Fruit fly (Drosophila melanogaster): Measurements from ENCODE around the gene CG8915.

Gene CG8915

dm6 chrX:17289225-17289624, 44.4 kb upstream of the CG8915 start:
- TF ChIP-seq CG13204 (GFP tag; optimal IDR thresholded peaks at IDR 0.05), result no peak
- no peak for TF ChIP-seq CG8159 (tag; optimal IDR thresholded peaks at IDR 0.05)
- no peak for TF ChIP-seq CG12605 (GFP tag; IDR thresholded peaks at IDR 0.05)
- TF ChIP-seq gl (tag; optimal IDR thresholded peaks at IDR 0.05), result no peak
- TF ChIP-seq EcR (GFP tag; optimal IDR thresholded peaks at IDR 0.05), result no peak

dm6 chrX:17285069-17285468, 40.3 kb upstream of the CG8915 start:
- TF ChIP-seq Pif1B (GFP tag; optimal IDR thresholded peaks at IDR 0.05) (no peak), CG14655 (GFP tag; optimal IDR thresholded peaks at IDR 0.05) (no peak)

- TF ChIP-seq gl (tag; optimal IDR thresholded peaks at IDR 0.05) (no peak), rn (GFP tag; IDR thresholded peaks at IDR 0.05) (no peak), CG15710 (tag; optimal IDR thresholded peaks at IDR 0.05) (no peak), CG34367 (tag; optimal IDR thresholded peaks at IDR 0.05) (no peak), CG10348 (GFP tag; IDR thresholded peaks at IDR 0.05) (no peak), Pif1A (GFP tag; optimal IDR thresholded peaks at IDR 0.05) (no peak), fd96Ca (GFP tag; IDR thresholded peaks at IDR 0.05) (no peak), CG13204 (GFP tag; optimal IDR thresholded peaks at IDR 0.05) (no peak), Snoo (tag; optimal IDR thresholded peaks at IDR 0.05) (no peak), CG9948 (tag; optimal IDR thresholded peaks at IDR 0.05) (no peak)
These were observed 39.6 kb upstream of the CG8915 start, which contains the start of gene CG8661 for dm6 chrX:17284400-17284799. CG8661 (minus strand) TSS chrX:17284500.

- no peak for TF ChIP-seq gl (tag; optimal IDR thresholded peaks at IDR 0.05)
- TF ChIP-seq CG10348 (GFP tag; IDR thresholded peaks at IDR 0.05), result no peak
- no peak for TF ChIP-seq EcR (GFP tag; optimal IDR thresholded peaks at IDR 0.05)
- TF ChIP-seq Pif1B (GFP tag; optimal IDR thresholded peaks at IDR 0.05), result no peak
- no peak for TF ChIP-seq rn (GFP tag; IDR thresholded peaks at IDR 0.05)
- no peak for TF ChIP-seq CG8159 (tag; optimal IDR thresholded peaks at IDR 0.05)
- no peak for TF ChIP-seq CG8301 (tag; optimal IDR thresholded peaks at IDR 0.05)
- TF ChIP-seq Pif1A (GFP tag; optimal IDR thresholded peaks at IDR 0.05), result no peak
- TF ChIP-seq D1 (tag; optimal IDR thresholded peaks at IDR 0.05), result no peak
- no peak for TF ChIP-seq Ets98B (GFP tag; IDR thresholded peaks at IDR 0.05)
- TF ChIP-seq CG34367 (tag; optimal IDR thresholded peaks at IDR 0.05), result no peak
These were observed 37.8 kb upstream of the CG8915 start, which contains the start of gene CG8664 for dm6 chrX:17282626-17283025. CG8664 (minus strand) TSS chrX:17282726.

- no peak for TF ChIP-seq CG9948 (tag; optimal IDR thresholded peaks at IDR 0.05)
- TF ChIP-seq CG12605 (GFP tag; IDR thresholded peaks at IDR 0.05), result no peak
- TF ChIP-seq gl (tag; optimal IDR thresholded peaks at IDR 0.05), result no peak
- no peak for TF ChIP-seq Ets98B (GFP tag; IDR thresholded peaks at IDR 0.05)
- TF ChIP-seq CG8301 (tag; optimal IDR thresholded peaks at IDR 0.05), result no peak
These were observed 37.4 kb upstream of the CG8915 start, which contains the start of gene CG5445 for dm6 chrX:17282196-17282595. CG5445 (plus strand) TSS chrX:17282496.

- TF ChIP-seq EcR (GFP tag; optimal IDR thresholded peaks at IDR 0.05), result no peak
- TF ChIP-seq D1 (tag; optimal IDR thresholded peaks at IDR 0.05), result no peak
- no peak for TF ChIP-seq Snoo (tag; optimal IDR thresholded peaks at IDR 0.05)
- peak; percentile 25 for TF ChIP-seq CG14655 (GFP tag; optimal IDR thresholded peaks at IDR 0.05)
- TF ChIP-seq CG12605 (GFP tag; IDR thresholded peaks at IDR 0.05), result 0 out of 2 replicates have a peak, but pooled peaks have one; percentile 8
- TF ChIP-seq CG8301 (tag; optimal IDR thresholded peaks at IDR 0.05), result peak; percentile 12
These were observed 30.0 kb upstream of the CG8915 start for dm6 chrX:17274798-17275197.

dm6 chrX:17265402-17266028, 20.7 kb upstream of the CG8915 start:
- no peak for TF ChIP-seq CG4496 (GFP tag; IDR thresholded peaks at IDR 0.05)
- TF ChIP-seq CG9948 (tag; optimal IDR thresholded peaks at IDR 0.05), result no peak
- no peak for TF ChIP-seq CG12605 (GFP tag; IDR thresholded peaks at IDR 0.05)
- no peak for TF ChIP-seq CG13204 (GFP tag; optimal IDR thresholded peaks at IDR 0.05)
- no peak for TF ChIP-seq CG32121 (GFP tag; IDR thresholded peaks at IDR 0.05)
- TF ChIP-seq CG15710 (tag; optimal IDR thresholded peaks at IDR 0.05), result no peak
- no peak for TF ChIP-seq CG17806 (tag; optimal IDR thresholded peaks at IDR 0.05)
- no peak for TF ChIP-seq CG34367 (tag; optimal IDR thresholded peaks at IDR 0.05)
- no peak for TF ChIP-seq Pif1B (GFP tag; optimal IDR thresholded peaks at IDR 0.05)
- no peak for TF ChIP-seq gl (tag; optimal IDR thresholded peaks at IDR 0.05)
- TF ChIP-seq CG8159 (tag; optimal IDR thresholded peaks at IDR 0.05), result no peak
- no peak for TF ChIP-seq Pif1A (GFP tag; optimal IDR thresholded peaks at IDR 0.05)
- TF ChIP-seq EcR (GFP tag; optimal IDR thresholded peaks at IDR 0.05), result no peak
- TF ChIP-seq CG14655 (GFP tag; optimal IDR thresholded peaks at IDR 0.05), result no peak

- TF ChIP-seq EcR (GFP tag; optimal IDR thresholded peaks at IDR 0.05), result no peak
- TF ChIP-seq CG17806 (tag; optimal IDR thresholded peaks at IDR 0.05), result no peak
- TF ChIP-seq fd96Ca (GFP tag; IDR thresholded peaks at IDR 0.05), result no peak
- no peak for TF ChIP-seq CG9948 (tag; optimal IDR thresholded peaks at IDR 0.05)
- no peak for TF ChIP-seq CG15710 (tag; optimal IDR thresholded peaks at IDR 0.05)
- no peak for TF ChIP-seq CG4496 (GFP tag; IDR thresholded peaks at IDR 0.05)
- TF ChIP-seq CG10348 (GFP tag; IDR thresholded peaks at IDR 0.05), result no peak
- no peak for TF ChIP-seq CG8159 (tag; optimal IDR thresholded peaks at IDR 0.05)
- TF ChIP-seq CG13204 (GFP tag; optimal IDR thresholded peaks at IDR 0.05), result no peak
- TF ChIP-seq CG32121 (GFP tag; IDR thresholded peaks at IDR 0.05), result no peak
- TF ChIP-seq Snoo (tag; optimal IDR thresholded peaks at IDR 0.05), result no peak
- TF ChIP-seq Pif1A (GFP tag; optimal IDR thresholded peaks at IDR 0.05), result no peak
- no peak for TF ChIP-seq rn (GFP tag; IDR thresholded peaks at IDR 0.05)
These were observed 17.2 kb upstream of the CG8915 start for dm6 chrX:17262049-17262448.

Measured in whole organism, pupa.